Worm (Caenorhabditis elegans) whole organism, early embryonic: Measurements from ENCODE around the gene EEED8.3.

Experiments used
- B0310.2 ChIP-seq: sonication (generic microtip); optimal IDR thresholded peaks from 2 replicates; lab custom pipeline; 2016; ENCODE audit warnings: mild to moderate bottlenecking, missing genetic modification characterization, missing compliant biosample characterization
- F13C5.2 ChIP-seq: sonication (generic microtip); optimal IDR thresholded peaks from 2 replicates; lab custom pipeline; 2017; ENCODE audit warnings: mild to moderate bottlenecking, missing genetic modification characterization, inconsistent platforms, missing compliant biosample characterization
- aly-1 ChIP-seq: sonication (generic microtip); optimal IDR thresholded peaks from 2 replicates; lab custom pipeline; 2016; ENCODE audit warnings: missing genetic modification characterization, missing compliant biosample characterization
- ama-1 ChIP-seq: fragments of 150-350 bp; optimal IDR thresholded peaks from 2 replicates; lab custom pipeline; 2014
- ceh-13 ChIP-seq: fragments of 200-800 bp; sonication (Bioruptor generic); optimal IDR thresholded peaks from 2 replicates; lab custom pipeline; 2018; ENCODE audit warnings: mild to moderate bottlenecking, missing genetic modification characterization, missing compliant biosample characterization
- ceh-36 ChIP-seq: sonication (generic microtip); optimal IDR thresholded peaks from 2 replicates; lab custom pipeline; 2016; ENCODE audit warnings: missing genetic modification characterization, inconsistent platforms, missing compliant biosample characterization
- ets-7 ChIP-seq: sonication (generic microtip); optimal IDR thresholded peaks from 2 replicates; lab custom pipeline; 2016; ENCODE audit warnings: missing genotype, missing genetic modification characterization, missing compliant biosample characterization
- flt-1 ChIP-seq: fragments of 200-800 bp; sonication (Bioruptor generic); IDR thresholded peaks from 2 replicates; pipeline ENCODE4 v1.3.6; 2022; ENCODE audit warnings: missing genetic modification characterization, missing compliant biosample characterization
- hmbx-1 ChIP-seq: sonication (generic microtip); optimal IDR thresholded peaks from 2 replicates; lab custom pipeline; 2016; ENCODE audit warnings: mild to moderate bottlenecking, missing genetic modification characterization, missing compliant biosample characterization
- hmg-4 ChIP-seq: fragments of 200-800 bp; sonication (Bioruptor generic); optimal IDR thresholded peaks from 2 replicates; lab custom pipeline; 2018; ENCODE audit warnings: mild to moderate bottlenecking, missing genetic modification characterization, missing compliant biosample characterization
- hnd-1 ChIP-seq: sonication (generic microtip); optimal IDR thresholded peaks from 2 replicates; lab custom pipeline; 2016; ENCODE audit warnings: missing genetic modification characterization, missing compliant biosample characterization
- pes-1 ChIP-seq: fragments of 200-800 bp; sonication (Bioruptor generic); IDR thresholded peaks from 2 replicates; pipeline ENCODE4 v1.3.6; 2022; ENCODE audit warnings: missing genetic modification reagents, missing genetic modification characterization, missing compliant biosample characterization
- scrt-1 ChIP-seq: fragments of 200-800 bp; sonication (Bioruptor generic); IDR thresholded peaks from 2 replicates; pipeline ENCODE4 v1.3.6; 2022; ENCODE audit warnings: missing genetic modification characterization, missing compliant biosample characterization
- sea-1 ChIP-seq: fragments of 200-800 bp; sonication (Bioruptor generic); conservative IDR thresholded peaks from 2 replicates; pipeline ENCODE4 v1.3.6; 2022; ENCODE audit warnings: missing genetic modification characterization, missing compliant biosample characterization
- tbx-11 ChIP-seq: fragments of 200-800 bp; sonication (Bioruptor generic); IDR thresholded peaks from 2 replicates; pipeline ENCODE4 v1.3.6; 2022; ENCODE audit warnings: missing genetic modification characterization, missing compliant biosample characterization
- tbx-37 ChIP-seq: fragments of 200-800 bp; sonication (Bioruptor generic); conservative IDR thresholded peaks from 2 replicates; pipeline ENCODE4 v1.3.6; 2022; ENCODE audit warnings: missing genetic modification reagents, missing genetic modification characterization, missing compliant biosample characterization
- tra-4 ChIP-seq: sonication (generic microtip); optimal IDR thresholded peaks from 2 replicates; lab custom pipeline; 2017; ENCODE audit warnings: missing genetic modification characterization, missing compliant biosample characterization

EEED8.3 gene

ce11 chrII:5393090-5393489 lies 21.0 kb upstream of the EEED8.3 start, which contains the start of gene brap-2:
TSS of gene brap-2 (minus strand) at chrII:5393190.
- no peak for TF ChIP-seq hnd-1 (tag; lab: Kevin White, UChicago)
- TF ChIP-seq scrt-1 (GFP tag; lab: Robert Waterston, UW): no peak
- no peak for TF ChIP-seq tbx-37 (GFP tag; lab: Robert Waterston, UW)

- TF ChIP-seq F13C5.2 (tag; lab: Kevin White, UChicago) (no peak), ets-7 (no peak), sea-1 (GFP tag; lab: Robert Waterston, UW) (no peak), hmg-4 (GFP tag; lab: Kevin White, UChicago) (no peak), ama-1 (lab: Kevin White, UChicago) (no peak), scrt-1 (GFP tag; lab: Robert Waterston, UW) (no peak), tbx-37 (GFP tag; lab: Robert Waterston, UW) (no peak), ceh-13 (no peak)
These were observed 18.5 kb upstream of the EEED8.3 start, which contains the start of gene pink-1 for ce11 chrII:5395594-5395993. TSS of gene pink-1 (minus strand) at chrII:5395694.

ce11 chrII:5398779-5399178 lies 15.3 kb upstream of the EEED8.3 start, which contains the start of gene fbxl-3:
TSS of gene fbxl-3 (minus strand) at chrII:5398902.
- TF ChIP-seq hnd-1 (tag; lab: Kevin White, UChicago) (no peak), hmg-4 (GFP tag; lab: Kevin White, UChicago) (no peak), hmbx-1 (tag; lab: Kevin White, UChicago) (no peak), ceh-36 (tag; lab: Kevin White, UChicago) (no peak), flt-1 (GFP tag; lab: Robert Waterston, UW) (no peak), ama-1 (lab: Kevin White, UChicago) (no peak), F13C5.2 (tag; lab: Kevin White, UChicago) (no peak), pes-1 (GFP tag; lab: Robert Waterston, UW) (no peak)

ce11 chrII:5399201-5399600 lies 14.9 kb upstream of the EEED8.3 start, which contains the start of gene mog-5:
TSS of gene mog-5 (plus strand) at chrII:5399538.
- TF ChIP-seq ceh-36 (tag; lab: Kevin White, UChicago) (no peak), hmg-4 (GFP tag; lab: Kevin White, UChicago) (no peak), hnd-1 (tag; lab: Kevin White, UChicago) (no peak), ceh-13 (peak; percentile 9), scrt-1 (GFP tag; lab: Robert Waterston, UW) (0 out of 2 replicates have a peak, but pooled peaks have one; percentile 46), aly-1 (tag; lab: Kevin White, UChicago) (no peak), B0310.2 (tag; lab: Kevin White, UChicago) (no peak), sea-1 (GFP tag; lab: Robert Waterston, UW) (0 out of 2 replicates have a peak, but pooled peaks have one; percentile 55), F13C5.2 (tag; lab: Kevin White, UChicago) (peak; percentile 83), tbx-11 (peak; percentile 65; the same call in 1 of the 2 replicates), ets-7 (no peak), flt-1 (GFP tag; lab: Robert Waterston, UW) (peak; percentile 65), tra-4 (tag; lab: Kevin White, UChicago) (no peak), pes-1 (GFP tag; lab: Robert Waterston, UW) (no peak; the same call in 1 of the 2 replicates), hmbx-1 (tag; lab: Kevin White, UChicago) (no peak), ama-1 (lab: Kevin White, UChicago) (no peak), tbx-37 (GFP tag; lab: Robert Waterston, UW) (no peak)

- TF ChIP-seq flt-1 (GFP tag; lab: Robert Waterston, UW) (no peak), hmg-4 (GFP tag; lab: Kevin White, UChicago) (no peak), tra-4 (tag; lab: Kevin White, UChicago) (no peak), hmbx-1 (tag; lab: Kevin White, UChicago) (no peak), scrt-1 (GFP tag; lab: Robert Waterston, UW) (no peak), ama-1 (lab: Kevin White, UChicago) (no peak), F13C5.2 (tag; lab: Kevin White, UChicago) (no peak), ets-7 (no peak), pes-1 (GFP tag; lab: Robert Waterston, UW) (no peak), ceh-36 (tag; lab: Kevin White, UChicago) (no peak), ceh-13 (no peak)
These were observed 6.5 kb upstream of the EEED8.3 start, which contains the start of gene clec-141 for ce11 chrII:5407548-5407947. TSS of gene clec-141 (minus strand) at chrII:5407648.

ce11 chrII:5408924-5409323 lies 5.2 kb upstream of the EEED8.3 start, which contains the start of the genes EEED8.12 and EEED8.4:
TSS of gene EEED8.12 (minus strand) at chrII:5409024.
TSS of gene EEED8.4 (plus strand) at chrII:5409319.
- TF ChIP-seq aly-1 (tag; lab: Kevin White, UChicago) (no peak), hnd-1 (tag; lab: Kevin White, UChicago) (no peak), B0310.2 (tag; lab: Kevin White, UChicago) (no peak), flt-1 (GFP tag; lab: Robert Waterston, UW) (no peak), ceh-13 (no peak), F13C5.2 (tag; lab: Kevin White, UChicago) (no peak), ama-1 (lab: Kevin White, UChicago) (no peak), sea-1 (GFP tag; lab: Robert Waterston, UW) (no peak), hmg-4 (GFP tag; lab: Kevin White, UChicago) (no peak), pes-1 (GFP tag; lab: Robert Waterston, UW) (no peak)

- TF ChIP-seq scrt-1 (GFP tag; lab: Robert Waterston, UW): no peak
- TF ChIP-seq hmbx-1 (tag; lab: Kevin White, UChicago): no peak
These were observed 1.6 kb upstream of the EEED8.3 start, which contains the start of the genes EEED8.13 and EEED8.18 for ce11 chrII:5412467-5412866. TSS of gene EEED8.13 (minus strand) at chrII:5412567. TSS of gene EEED8.18 (minus strand) at chrII:5412610.
